Worm (Caenorhabditis elegans): ENCODE results near the gene efl-1.

Gene efl-1

ce11 chrV:16966636-16967035 is 1.2 kb upstream of the efl-1 start, which contains the start of gene fbxa-90:
TSS of gene fbxa-90 (plus strand) at chrV:16966814.
- TF ChIP-seq dve-1 (tag; optimal IDR thresholded peaks at IDR 0.05) (no peak), fax-1 (tag; optimal IDR thresholded peaks at IDR 0.05) (no peak), hlh-13 (GFP tag; optimal IDR thresholded peaks at IDR 0.05) (no peak), pha-4 (tag; optimal IDR thresholded peaks at IDR 0.05) (no peak), zip-5 (tag; optimal IDR thresholded peaks at IDR 0.05) (no peak), ama-1 (optimal IDR thresholded peaks at IDR 0.05) (no peak), ceh-9 (tag; optimal IDR thresholded peaks at IDR 0.05) (no peak), sox-2 (GFP tag; IDR thresholded peaks at IDR 0.05) (no peak), rnt-1 (tag; optimal IDR thresholded peaks at IDR 0.05) (no peak), sox-4 (tag; optimal IDR thresholded peaks at IDR 0.05) (no peak), pat-9 (tag; optimal IDR thresholded peaks at IDR 0.05) (no peak), ceh-48 (tag; optimal IDR thresholded peaks at IDR 0.05) (no peak)

- peak; percentile 84 for TF ChIP-seq nfya-1 (tag; optimal IDR thresholded peaks at IDR 0.05)
- TF ChIP-seq eyg-1 (tag; optimal IDR thresholded peaks at IDR 0.05): no peak
- no peak for TF ChIP-seq K09A11.1 (tag; optimal IDR thresholded peaks at IDR 0.05; ENCODE audit: insufficient read depth)
- TF ChIP-seq elt-2 (tag; optimal IDR thresholded peaks at IDR 0.05): no peak
These were observed 6.5 kb downstream of the efl-1 start for ce11 chrV:16958975-16959374.

DNA sequence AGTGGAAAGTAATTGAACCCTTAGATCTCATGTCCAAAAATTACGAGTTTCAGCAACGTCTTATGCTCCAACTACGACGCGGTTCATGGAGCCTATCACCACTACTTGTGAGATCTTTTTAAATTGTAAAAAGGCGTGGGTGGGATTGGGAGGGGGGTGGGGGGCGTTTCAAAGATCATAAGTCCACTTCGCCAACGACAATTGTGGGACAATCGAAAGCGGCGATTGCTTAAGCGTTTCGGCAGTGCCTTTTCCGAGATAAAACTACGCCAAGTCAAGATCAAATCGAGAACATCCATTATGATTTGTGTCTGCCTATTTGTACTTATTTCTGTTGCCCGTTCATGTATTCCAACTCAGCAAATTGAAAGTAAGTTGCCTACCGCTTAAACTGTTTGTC is 9.2 kb downstream of the efl-1 start, which contains the start of gene clec-239:
clec-239 (plus strand) TSS at position 301 of the 400 bp plus-strand sequence.
- no peak for TF ChIP-seq ceh-24 (tag; optimal IDR thresholded peaks at IDR 0.05)
- TF ChIP-seq zip-5 (tag; optimal IDR thresholded peaks at IDR 0.05): no peak
- TF ChIP-seq sox-2 (GFP tag; IDR thresholded peaks at IDR 0.05): no peak
- TF ChIP-seq pax-1 (tag; optimal IDR thresholded peaks at IDR 0.05): no peak

DNA sequence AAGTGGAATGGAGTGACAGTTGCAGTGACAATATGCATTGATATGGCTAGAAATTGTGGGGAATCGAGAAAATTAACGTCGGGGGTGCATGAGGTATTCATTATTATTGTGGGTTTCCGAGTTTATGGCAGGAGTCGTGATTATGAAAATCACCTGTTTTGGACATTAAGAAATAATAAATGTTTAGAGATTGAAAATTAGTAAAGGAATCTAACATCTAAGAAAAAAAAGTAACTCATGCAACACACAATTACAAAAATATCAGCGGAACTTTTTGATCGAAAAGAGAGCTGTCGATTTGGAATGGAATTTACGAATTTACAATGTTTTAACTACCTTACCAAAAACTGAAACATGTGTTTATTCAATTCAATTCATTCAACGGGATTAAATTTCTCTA is 10.7 kb downstream of the efl-1 start, which contains the start of gene srh-206:
srh-206 (minus strand) TSS at position 101 of the 400 bp plus-strand sequence.
- TF ChIP-seq pax-1 (tag; optimal IDR thresholded peaks at IDR 0.05) (no peak), zip-5 (tag; optimal IDR thresholded peaks at IDR 0.05) (no peak), ceh-48 (tag; optimal IDR thresholded peaks at IDR 0.05) (no peak), ceh-9 (tag; optimal IDR thresholded peaks at IDR 0.05) (no peak), elt-2 (tag; optimal IDR thresholded peaks at IDR 0.05) (no peak), pqm-1 (tag; optimal IDR thresholded peaks at IDR 0.05) (no peak), unc-55 (GFP tag; optimal IDR thresholded peaks at IDR 0.05) (no peak), fkh-6 (tag; optimal IDR thresholded peaks at IDR 0.05) (no peak), ceh-19 (GFP tag; optimal IDR thresholded peaks at IDR 0.05) (no peak), eyg-1 (tag; optimal IDR thresholded peaks at IDR 0.05) (no peak), K02D7.2 (tag; optimal IDR thresholded peaks at IDR 0.05) (no peak), hlh-8 (tag; optimal IDR thresholded peaks at IDR 0.05) (no peak)

DNA sequence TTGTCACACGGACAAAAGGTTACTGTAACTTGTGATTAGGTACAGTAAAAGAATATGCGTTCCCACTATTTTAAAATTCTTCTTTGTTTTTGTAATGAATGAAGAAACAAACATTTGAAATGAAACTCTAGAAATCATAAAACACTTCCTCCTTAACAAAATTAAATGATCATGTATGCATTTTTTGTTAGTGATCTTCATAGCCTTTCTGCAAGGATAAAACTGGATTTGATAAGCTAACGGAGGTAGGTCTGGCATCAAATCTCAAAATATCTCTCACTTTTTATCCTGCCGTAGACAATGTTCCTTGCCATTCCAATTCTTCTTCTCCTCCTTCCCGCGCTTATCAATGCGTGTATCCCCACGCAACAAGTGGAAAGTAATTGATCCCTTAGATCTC is 14.0 kb downstream of the efl-1 start, which contains the start of gene clec-238:
clec-238 (plus strand) TSS at position 301 of the 400 bp plus-strand sequence.
- TF ChIP-seq ref-2 (tag; optimal IDR thresholded peaks at IDR 0.05) (no peak), ceh-19 (GFP tag; optimal IDR thresholded peaks at IDR 0.05) (no peak), lim-6 (tag; optimal IDR thresholded peaks at IDR 0.05) (no peak), dmd-4 (tag; optimal IDR thresholded peaks at IDR 0.05; ENCODE audit: borderline replicate concordance) (no peak), elt-2 (tag; optimal IDR thresholded peaks at IDR 0.05) (no peak), ceh-9 (tag; optimal IDR thresholded peaks at IDR 0.05) (no peak), npax-4 (tag; optimal IDR thresholded peaks at IDR 0.05) (no peak), sox-4 (tag; optimal IDR thresholded peaks at IDR 0.05) (no peak), pax-1 (tag; optimal IDR thresholded peaks at IDR 0.05) (no peak), mec-3 (tag; optimal IDR thresholded peaks at IDR 0.05; ENCODE audit: borderline replicate concordance) (no peak), pag-3 (tag; optimal IDR thresholded peaks at IDR 0.05; ENCODE audit: borderline replicate concordance) (no peak), C08G9.2 (tag; optimal IDR thresholded peaks at IDR 0.05) (no peak)

ce11 chrV:16950036-16950435 is 15.4 kb downstream of the efl-1 start:
- TF ChIP-seq pag-3 (tag; optimal IDR thresholded peaks at IDR 0.05; ENCODE audit: borderline replicate concordance) (no peak), hlh-8 (tag; optimal IDR thresholded peaks at IDR 0.05) (no peak), ceh-48 (tag; optimal IDR thresholded peaks at IDR 0.05) (no peak), pqm-1 (tag; optimal IDR thresholded peaks at IDR 0.05) (no peak), nhr-232 (tag; optimal IDR thresholded peaks at IDR 0.05) (no peak), ceh-2 (tag; optimal IDR thresholded peaks at IDR 0.05) (no peak), pat-9 (tag; optimal IDR thresholded peaks at IDR 0.05) (no peak), ets-4 (tag; optimal IDR thresholded peaks at IDR 0.05) (no peak), syd-9 (tag; optimal IDR thresholded peaks at IDR 0.05) (no peak), C08G9.2 (tag; optimal IDR thresholded peaks at IDR 0.05) (no peak), unc-55 (GFP tag; optimal IDR thresholded peaks at IDR 0.05) (no peak), elt-2 (tag; optimal IDR thresholded peaks at IDR 0.05) (no peak)
